Worm (Caenorhabditis elegans): ENCODE results near the gene ints-7.

- TF ChIP-seq ama-1 (optimal IDR thresholded peaks at IDR 0.05) (no peak), flt-1 (GFP tag; IDR thresholded peaks at IDR 0.05) (no peak), ceh-13 (GFP tag; optimal IDR thresholded peaks at IDR 0.05) (no peak), scrt-1 (GFP tag; IDR thresholded peaks at IDR 0.05) (no peak), hnd-1 (tag; optimal IDR thresholded peaks at IDR 0.05) (no peak)
Observed at ce11 chrII:11572944-11573343, 9.7 kb upstream of the ints-7 start, which contains the start of gene F54D5.2.

Data from whole organism, early embryonic.